Worm (Caenorhabditis elegans) whole organism, young adult: ENCODE data around the gene ketn-1.

ENCODE experiments used
- B0019.2 ChIP-seq: fragments of 200-800 bp; sonication (Bioruptor generic); conservative IDR thresholded peaks from 2 replicates; pipeline ENCODE4 v1.3.6; 2022; ENCODE audit warnings: missing genetic modification reagents, missing genetic modification characterization, missing compliant biosample characterization
- F37B4.10 ChIP-seq: fragments of 200-800 bp; sonication (Bioruptor generic); IDR thresholded peaks from 2 replicates; pipeline ENCODE4 v1.3.6; 2022; ENCODE audit warnings: missing genetic modification characterization, missing compliant biosample characterization
- T07F8.4 ChIP-seq: sonication (generic microtip); optimal IDR thresholded peaks from 2 replicates; lab custom pipeline; 2016; ENCODE audit warnings: mild to moderate bottlenecking, missing genetic modification characterization, moderate library complexity, missing compliant biosample characterization
- Y56A3A.18 ChIP-seq: fragments of 200-800 bp; sonication (Bioruptor generic); IDR thresholded peaks from 2 replicates; pipeline ENCODE4 v1.3.6; 2022; ENCODE audit warnings: missing genetic modification reagents, missing genetic modification characterization, missing compliant biosample characterization
- Y95B8A.8 ChIP-seq: fragments of 200-800 bp; sonication (Bioruptor generic); IDR thresholded peaks from 2 replicates; pipeline ENCODE4 v1.3.6; 2022; ENCODE audit warnings: missing genetic modification reagents, missing genetic modification characterization, missing compliant biosample characterization
- akir-1 ChIP-seq: fragments of 200-800 bp; sonication (Bioruptor generic); optimal IDR thresholded peaks from 2 replicates; lab custom pipeline; 2018; ENCODE audit warnings: mild to moderate bottlenecking, missing genetic modification characterization, moderate library complexity, missing compliant biosample characterization
- attf-5 ChIP-seq: fragments of 200-800 bp; sonication (Bioruptor generic); optimal IDR thresholded peaks from 2 replicates; lab custom pipeline; 2018; ENCODE audit warnings: mild to moderate bottlenecking, missing genetic modification characterization, missing compliant biosample characterization
- ccch-3 ChIP-seq: fragments of 200-800 bp; sonication (Bioruptor generic); optimal IDR thresholded peaks from 2 replicates; lab custom pipeline; 2018; ENCODE audit warnings: mild to moderate bottlenecking, missing genetic modification characterization, missing compliant biosample characterization
- ceh-100 ChIP-seq: fragments of 200-800 bp; sonication (Bioruptor generic); IDR thresholded peaks from 2 replicates; pipeline ENCODE4 v1.3.6; 2022; ENCODE audit warnings: missing genetic modification reagents, missing genetic modification characterization, missing compliant biosample characterization
- ceh-58 ChIP-seq: fragments of 200-800 bp; sonication (Bioruptor generic); IDR thresholded peaks from 2 replicates; pipeline ENCODE4 v1.3.6; 2022; ENCODE audit warnings: missing genetic modification characterization, missing compliant biosample characterization
- ceh-79 ChIP-seq: sonication (generic microtip); optimal IDR thresholded peaks from 2 replicates; lab custom pipeline; 2017; ENCODE audit warnings: mild to moderate bottlenecking, missing genetic modification characterization, missing compliant biosample characterization
- die-1 ChIP-seq: sonication (generic microtip); optimal IDR thresholded peaks from 2 replicates; lab custom pipeline; 2016; ENCODE audit warnings: missing genotype, mild to moderate bottlenecking, missing genetic modification characterization, missing compliant biosample characterization
- egl-18 ChIP-seq: fragments of 200-800 bp; sonication (Bioruptor generic); IDR thresholded peaks from 2 replicates; pipeline ENCODE4 v1.3.6; 2022; ENCODE audit warnings: missing genetic modification reagents, missing genetic modification characterization, missing compliant biosample characterization
- hlh-26 ChIP-seq: fragments of 200-800 bp; sonication (Bioruptor generic); conservative IDR thresholded peaks from 2 replicates; pipeline ENCODE4 v1.3.6; 2022; ENCODE audit warnings: missing genetic modification reagents, missing genetic modification characterization, missing compliant biosample characterization
- hmg-1.2 ChIP-seq: fragments of 200-800 bp; sonication (Bioruptor generic); IDR thresholded peaks from 2 replicates; pipeline ENCODE4 v1.3.6; 2022; ENCODE audit warnings: missing genetic modification reagents, missing genetic modification characterization, missing compliant biosample characterization
- lir-1 ChIP-seq: fragments of 200-800 bp; sonication (Bioruptor generic); conservative IDR thresholded peaks from 2 replicates; pipeline ENCODE4 v1.3.6; 2022; ENCODE audit warnings: missing genetic modification reagents, missing genetic modification characterization, missing compliant biosample characterization
- lsy-27 ChIP-seq: sonication (generic microtip); optimal IDR thresholded peaks from 2 replicates; lab custom pipeline; 2017; ENCODE audit warnings: missing genetic modification characterization, mild to moderate bottlenecking, missing compliant biosample characterization, antibody characterized with exemption, missing genotype, borderline replicate concordance; ENCODE audit not compliant: insufficient read depth
- madf-10 ChIP-seq: sonication (generic microtip); optimal IDR thresholded peaks from 2 replicates; lab custom pipeline; 2016; ENCODE audit warnings: mild to moderate bottlenecking, missing genetic modification characterization, missing compliant biosample characterization
- mcd-1 ChIP-seq: fragments of 200-800 bp; sonication (Bioruptor generic); IDR thresholded peaks from 2 replicates; pipeline ENCODE4 v1.3.6; 2022; ENCODE audit warnings: missing genetic modification reagents, missing genetic modification characterization, missing compliant biosample characterization
- mel-28 ChIP-seq: sonication (generic microtip); optimal IDR thresholded peaks from 2 replicates; lab custom pipeline; 2016; ENCODE audit warnings: borderline replicate concordance, mild to moderate bottlenecking, missing genetic modification characterization, missing compliant biosample characterization
- mxl-1 ChIP-seq: sonication (generic microtip); optimal IDR thresholded peaks from 2 replicates; lab custom pipeline; 2016; ENCODE audit warnings: missing genetic modification characterization, missing compliant biosample characterization
- nhr-80 ChIP-seq: sonication (generic microtip); optimal IDR thresholded peaks from 2 replicates; lab custom pipeline; 2016; ENCODE audit warnings: missing genetic modification characterization, missing compliant biosample characterization
- nhr-90 ChIP-seq: sonication (generic microtip); optimal IDR thresholded peaks from 2 replicates; lab custom pipeline; 2016; ENCODE audit warnings: missing genotype, mild to moderate bottlenecking, missing genetic modification characterization, missing compliant biosample characterization
- rec-8 ChIP-seq, 2 experiments: sonication (generic microtip); optimal IDR thresholded peaks; 2 replicates each; lab custom pipeline; 2016; ENCODE audit warnings: mild to moderate bottlenecking in 2 of 2, missing genetic modification characterization in 2 of 2, missing genetic modification reagents in 2 of 2, missing genotype in 2 of 2, missing biosample characterization in 1 of 2, missing compliant biosample characterization in 1 of 2, moderate library complexity in 1 of 2
- repo-1 ChIP-seq: sonication (generic microtip); optimal IDR thresholded peaks from 2 replicates; lab custom pipeline; 2017; ENCODE audit warnings: mild to moderate bottlenecking, missing genetic modification characterization, missing compliant biosample characterization
- sea-2 ChIP-seq: fragments of 200-800 bp; sonication (Bioruptor generic); IDR thresholded peaks from 2 replicates; pipeline ENCODE4 v1.3.6; 2022; ENCODE audit warnings: missing genetic modification characterization, missing compliant biosample characterization
- snpc-1.1 ChIP-seq: sonication (generic microtip); optimal IDR thresholded peaks from 2 replicates; lab custom pipeline; 2017; ENCODE audit warnings: missing genetic modification characterization, mild to moderate bottlenecking, missing compliant biosample characterization, antibody characterized with exemption, moderate library complexity, missing genotype, missing genetic modification reagents; ENCODE audit not compliant: insufficient read depth
- tbx-9 ChIP-seq: sonication (generic microtip); optimal IDR thresholded peaks from 2 replicates; lab custom pipeline; 2016; ENCODE audit warnings: borderline replicate concordance, missing genetic modification characterization, inconsistent platforms, missing compliant biosample characterization
- unc-62 ChIP-seq: fragments of 150-350 bp; optimal IDR thresholded peaks from 2 replicates; lab custom pipeline; 2014; ENCODE audit warnings: missing biosample characterization, missing genetic modification reagents, missing genetic modification characterization
- xnd-1 ChIP-seq: sonication (generic microtip); optimal IDR thresholded peaks from 2 replicates; lab custom pipeline; 2016; ENCODE audit warnings: missing genotype, missing genetic modification reagents, missing genetic modification characterization, missing compliant biosample characterization
- ztf-18 ChIP-seq: sonication (generic microtip); optimal IDR thresholded peaks from 2 replicates; lab custom pipeline; 2016; ENCODE audit warnings: missing genotype, mild to moderate bottlenecking, missing genetic modification characterization, missing compliant biosample characterization
- ztf-22 ChIP-seq: fragments of 200-800 bp; sonication (Bioruptor generic); optimal IDR thresholded peaks from 2 replicates; lab custom pipeline; 2018; ENCODE audit warnings: mild to moderate bottlenecking, missing genetic modification characterization, moderate library complexity, missing compliant biosample characterization

The ketn-1 gene

DNA sequence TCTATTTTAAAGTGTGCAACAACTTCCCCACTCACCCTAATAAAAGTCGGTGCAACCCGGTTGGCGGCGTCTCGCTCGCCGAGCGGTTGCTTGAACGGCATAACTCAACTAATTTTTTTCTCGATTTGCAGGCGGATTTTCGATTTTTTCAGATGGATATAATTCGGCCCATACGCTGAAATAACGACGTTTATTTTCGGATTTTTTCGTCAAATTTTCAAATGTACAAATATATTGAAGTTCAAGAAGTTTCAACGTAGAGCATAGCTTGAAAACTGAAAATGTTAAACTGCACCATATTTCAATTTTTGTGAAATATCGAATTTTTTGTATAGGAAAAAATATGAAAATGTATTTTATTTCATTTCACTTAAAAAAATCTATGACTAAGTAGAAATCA, at the start of gene ketn-1:
ketn-1 (minus strand) TSS at position 101 of the 400 bp plus-strand sequence.
- no peak for TF ChIP-seq repo-1 (tag; lab: Kevin White, UChicago)
- TF ChIP-seq rec-8 (tag; optimal IDR thresholded peaks at IDR 0.05; lab: Kevin White, UChicago), result no peak
- no peak for TF ChIP-seq hlh-26 (GFP tag; lab: Robert Waterston, UW)
- no peak for TF ChIP-seq F37B4.10 (GFP tag; lab: Robert Waterston, UW)
- no peak for TF ChIP-seq mel-28
- TF ChIP-seq tbx-9 (tag; lab: Kevin White, UChicago), result no peak
- no peak for TF ChIP-seq mcd-1
- no peak for TF ChIP-seq unc-62 (GFP tag; lab: Kevin White, UChicago)
- no peak for TF ChIP-seq snpc-1.1
- no peak for TF ChIP-seq egl-18 (GFP tag; lab: Robert Waterston, UW)
- TF ChIP-seq ztf-22 (GFP tag; lab: Kevin White, UChicago), result no peak
- TF ChIP-seq ccch-3 (GFP tag; lab: Kevin White, UChicago), result no peak
- TF ChIP-seq xnd-1 (tag; lab: Kevin White, UChicago), result no peak
- TF ChIP-seq ztf-18 (tag; lab: Kevin White, UChicago), result no peak

DNA sequence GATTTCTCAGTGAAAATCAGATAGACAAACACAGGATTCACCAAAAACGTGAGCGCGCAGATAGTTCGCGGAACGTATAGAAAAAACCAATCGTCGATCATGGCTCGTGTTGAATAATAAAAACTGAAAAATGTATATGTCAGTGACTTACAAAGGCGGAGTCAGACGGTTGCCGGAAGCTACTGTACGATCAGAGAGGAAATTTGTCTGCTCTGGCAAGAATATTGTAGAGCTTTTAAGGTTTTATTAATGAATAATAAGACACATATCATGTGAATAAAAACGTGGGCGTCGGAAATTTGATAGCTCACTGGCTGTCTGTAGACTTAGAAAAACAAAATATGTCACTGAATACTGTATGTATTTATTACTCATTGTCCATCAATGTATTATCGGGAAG, 47.8 kb upstream of the ketn-1 start, which contains the start of gene srj-57:
srj-57 (minus strand) TSS at position 101 of the 400 bp plus-strand sequence.
- TF ChIP-seq mel-28, result no peak
- no peak for TF ChIP-seq akir-1 (GFP tag; lab: Kevin White, UChicago)
- TF ChIP-seq madf-10 (tag; lab: Kevin White, UChicago), result no peak
- no peak for TF ChIP-seq hlh-26 (GFP tag; lab: Robert Waterston, UW)
- TF ChIP-seq nhr-80 (tag; lab: Kevin White, UChicago), result no peak
- TF ChIP-seq attf-5 (GFP tag; lab: Kevin White, UChicago), result no peak
- no peak for TF ChIP-seq Y95B8A.8 (GFP tag; lab: Robert Waterston, UW)
- TF ChIP-seq nhr-90 (tag; lab: Kevin White, UChicago), result no peak
- TF ChIP-seq ceh-100, result no peak
- TF ChIP-seq, all 124 proteins: peak for 0

DNA sequence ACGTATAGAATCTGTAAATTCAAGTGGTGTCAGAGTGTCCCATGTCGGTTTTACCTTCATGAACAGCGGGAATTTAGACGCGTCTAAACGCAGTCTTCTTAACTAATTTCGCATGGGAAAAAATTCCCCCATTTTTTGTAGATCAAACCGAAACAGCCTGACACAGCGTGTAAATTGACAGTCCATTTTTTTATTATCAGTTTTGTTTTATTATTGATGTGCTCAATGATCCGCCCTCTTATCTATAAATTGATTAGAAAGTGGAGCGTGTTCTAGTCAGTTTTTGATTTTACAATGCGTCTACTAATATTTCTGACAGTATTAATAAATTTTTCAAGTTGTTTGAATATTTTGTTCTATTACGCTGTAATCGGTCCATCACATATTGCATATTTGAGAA, 41.4 kb upstream of the ketn-1 start, which contains the start of gene ugt-53:
ugt-53 (plus strand) TSS at position 273 of the 400 bp plus-strand sequence.
- TF ChIP-seq ceh-58 (no peak), nhr-80 (tag; lab: Kevin White, UChicago) (peak; percentile 48)
- TF ChIP-seq, all 124 proteins: peak for 1

DNA sequence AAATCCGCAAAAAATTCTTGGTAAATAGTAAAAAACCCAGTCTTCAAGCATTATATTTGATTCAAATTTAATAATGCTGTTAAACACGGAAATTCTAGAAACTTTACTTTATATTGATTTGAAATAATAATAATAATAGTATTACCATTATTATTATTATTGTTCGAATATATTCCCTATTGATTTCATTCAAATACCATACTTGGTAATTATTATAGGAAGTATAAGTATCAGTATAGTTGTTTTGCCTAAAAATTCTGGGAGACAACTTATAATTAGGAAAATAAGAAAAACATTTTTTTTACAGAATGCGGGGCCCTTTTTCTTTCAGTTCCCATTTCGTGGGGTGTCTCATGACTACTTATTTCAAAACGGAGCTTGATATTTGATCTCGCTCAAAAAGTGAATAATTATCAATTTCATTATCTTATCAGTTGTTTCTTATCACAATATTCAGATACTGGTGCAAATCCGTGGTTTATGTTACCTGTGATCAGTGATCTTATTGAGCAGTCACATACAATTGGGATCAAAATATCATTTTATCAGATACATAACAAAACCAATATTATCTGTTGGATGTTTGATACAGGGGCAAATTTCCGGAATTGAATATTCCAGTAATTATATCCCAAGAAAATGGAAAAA, 40.8 kb upstream of the ketn-1 start, which contains the start of gene srj-49:
srj-49 (minus strand) TSS at position 51 of the 648 bp plus-strand sequence.
- TF ChIP-seq mxl-1, result no peak
- no peak for TF ChIP-seq hmg-1.2 (GFP tag; lab: Robert Waterston, UW)
- no peak for TF ChIP-seq B0019.2 (GFP tag; lab: Robert Waterston, UW)
- TF ChIP-seq lsy-27 (tag; lab: Kevin White, UChicago), result no peak
- TF ChIP-seq die-1 (tag; lab: Kevin White, UChicago), result no peak
- TF ChIP-seq ceh-79 (tag; lab: Kevin White, UChicago), result no peak
- no peak for TF ChIP-seq Y56A3A.18 (GFP tag; lab: Robert Waterston, UW)
- TF ChIP-seq T07F8.4 (tag; lab: Kevin White, UChicago), result no peak
- TF ChIP-seq sea-2 (GFP tag; lab: Robert Waterston, UW), result no peak
- no peak for TF ChIP-seq lir-1 (GFP tag; lab: Robert Waterston, UW)
- TF ChIP-seq, all 124 proteins: peak for 0
